Worm (Caenorhabditis elegans) whole organism, young adult: Measurements from ENCODE around the gene gst-23.

ENCODE experiments used
- B0019.2 ChIP-seq: fragments of 200-800 bp; sonication (Bioruptor generic); conservative IDR thresholded peaks from 2 replicates; pipeline ENCODE4 v1.3.6; 2022; ENCODE audit warnings: missing genetic modification reagents, missing genetic modification characterization, missing compliant biosample characterization
- F37B4.10 ChIP-seq: fragments of 200-800 bp; sonication (Bioruptor generic); IDR thresholded peaks from 2 replicates; pipeline ENCODE4 v1.3.6; 2022; ENCODE audit warnings: missing genetic modification characterization, missing compliant biosample characterization
- F57A8.1 ChIP-seq: fragments of 200-800 bp; sonication (Bioruptor generic); optimal IDR thresholded peaks from 2 replicates; lab custom pipeline; 2018; ENCODE audit warnings: mild to moderate bottlenecking, missing genetic modification characterization, moderate library complexity, missing compliant biosample characterization
- Y79H2A.3 ChIP-seq: fragments of 200-800 bp; sonication (Bioruptor generic); conservative IDR thresholded peaks from 2 replicates; pipeline ENCODE4 v1.3.6; 2022; ENCODE audit warnings: missing genetic modification reagents, missing genetic modification characterization, missing compliant biosample characterization
- attf-3 ChIP-seq: fragments of 200-800 bp; sonication (Bioruptor generic); conservative IDR thresholded peaks from 2 replicates; pipeline ENCODE4 v1.3.6; 2022; ENCODE audit warnings: missing genetic modification reagents, missing genetic modification characterization, missing compliant biosample characterization
- die-1 ChIP-seq: sonication (generic microtip); optimal IDR thresholded peaks from 2 replicates; lab custom pipeline; 2016; ENCODE audit warnings: missing genotype, mild to moderate bottlenecking, missing genetic modification characterization, missing compliant biosample characterization
- lin-35 ChIP-seq, 3 experiments: fragments of 150-350 bp in 2 of 3; sonication (generic microtip) in 1 of 3; optimal IDR thresholded peaks; 2 replicates each; lab custom pipeline; 2014 to 2018; ENCODE audit warnings: missing biosample characterization in 3 of 3, missing genetic modification characterization in 3 of 3, missing genetic modification reagents in 3 of 3
- mcd-1 ChIP-seq: fragments of 200-800 bp; sonication (Bioruptor generic); IDR thresholded peaks from 2 replicates; pipeline ENCODE4 v1.3.6; 2022; ENCODE audit warnings: missing genetic modification reagents, missing genetic modification characterization, missing compliant biosample characterization
- nfya-1 ChIP-seq: sonication (generic microtip); optimal IDR thresholded peaks from 2 replicates; lab custom pipeline; 2017; ENCODE audit warnings: antibody characterized with exemption, missing compliant biosample characterization, missing genetic modification characterization, borderline replicate concordance; ENCODE audit not compliant: insufficient read depth
- nfyb-1 ChIP-seq: fragments of 200-800 bp; sonication (Bioruptor generic); IDR thresholded peaks from 2 replicates; pipeline ENCODE4 v1.3.6; 2022; ENCODE audit warnings: missing genetic modification reagents, missing genetic modification characterization, missing compliant biosample characterization
- rec-8 ChIP-seq, 2 experiments: sonication (generic microtip); optimal IDR thresholded peaks; 2 replicates each; lab custom pipeline; 2016; ENCODE audit warnings: mild to moderate bottlenecking in 2 of 2, missing genetic modification characterization in 2 of 2, missing genetic modification reagents in 2 of 2, missing genotype in 2 of 2, missing biosample characterization in 1 of 2, missing compliant biosample characterization in 1 of 2, moderate library complexity in 1 of 2
- snpc-4 ChIP-seq, 5 experiments: fragments of 150-350 bp in 1 of 5; sonication (generic microtip) in 4 of 5; optimal IDR thresholded peaks; 2 replicates each; lab custom pipeline; 2014 to 2018; ENCODE audit warnings: missing genetic modification characterization in 5 of 5, missing biosample characterization in 3 of 5, antibody characterized with exemption in 2 of 5, mild to moderate bottlenecking in 2 of 5, missing compliant biosample characterization in 2 of 5, missing genotype in 2 of 5, moderate library complexity in 2 of 5, missing genetic modification reagents in 1 of 5

DNA sequence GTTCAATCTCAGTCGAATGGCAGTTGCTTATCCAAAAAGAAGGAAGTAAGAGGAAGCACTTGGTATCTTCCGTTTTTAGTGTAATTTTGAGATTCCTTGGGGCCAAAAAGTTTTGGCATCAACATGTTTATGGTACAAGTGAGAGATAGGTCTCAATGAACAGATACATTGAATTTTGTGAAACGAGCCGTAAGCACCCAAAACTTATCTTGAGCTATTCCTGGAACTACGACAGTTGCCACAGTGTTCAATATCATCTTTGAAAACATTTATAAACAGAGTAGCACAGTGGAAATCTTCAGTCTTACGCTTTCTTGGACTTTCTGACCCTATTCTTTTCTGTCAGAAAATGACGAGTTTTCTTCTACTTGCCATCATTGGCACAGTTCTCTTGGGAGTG, 31.9 kb downstream of the gst-23 start, which contains the start of gene T28A11.3:
- TF ChIP-seq Y79H2A.3 (GFP tag; lab: Robert Waterston, UW) (no peak), mcd-1 (GFP tag; lab: Robert Waterston, UW) (no peak), die-1 (tag; lab: Kevin White, UChicago) (no peak), snpc-4 (GFP tag; optimal IDR thresholded peaks at IDR 0.05; lab: Kevin White, UChicago) (no peak), snpc-4 (tag; optimal IDR thresholded peaks at IDR 0.05; lab: Kevin White, UChicago) (no peak), lin-35 (GFP tag; optimal IDR thresholded peaks at IDR 0.05; lab: Kevin White, UChicago) (no peak), nfyb-1 (GFP tag; lab: Robert Waterston, UW) (no peak), B0019.2 (GFP tag; lab: Robert Waterston, UW) (no peak), attf-3 (GFP tag; lab: Robert Waterston, UW) (no peak), rec-8 (tag; optimal IDR thresholded peaks at IDR 0.05; lab: Kevin White, UChicago) (no peak), nfya-1 (tag; lab: Kevin White, UChicago) (no peak), F57A8.1 (GFP tag; lab: Kevin White, UChicago) (no peak), F37B4.10 (GFP tag; lab: Robert Waterston, UW) (no peak)
